In genomic region chrX:7500970-7501369, ce11 we compare ENCODE assay signal across 1 worm cellular context.
TF ChIP-seq lines count a peak whose summit lies in the region.

uggt-1 (minus strand) TSS chrX:7500982.

TF ChIP-seq in whole organism, L1 larva, 84 proteins besides CTCF, POLR2A, EP300 and RAD21 (continued from another document):
- TF ChIP-seq nhr-84 (tag; optimal IDR thresholded peaks at IDR 0.05; lab: Kevin White, UChicago) (no peak), ztf-11 (tag; optimal IDR thresholded peaks at IDR 0.05; lab: Kevin White, UChicago) (peak in 1 of 2 experiments; percentile 83), nhr-20 (tag; optimal IDR thresholded peaks at IDR 0.05; lab: Kevin White, UChicago) (peak; percentile 94), pqm-1 (tag; optimal IDR thresholded peaks at IDR 0.05; lab: Kevin White, UChicago) (no peak), rnt-1 (tag; optimal IDR thresholded peaks at IDR 0.05; lab: Kevin White, UChicago) (peak; percentile 93), fkh-8 (tag; optimal IDR thresholded peaks at IDR 0.05; lab: Kevin White, UChicago) (peak; percentile 97), dsc-1 (tag; optimal IDR thresholded peaks at IDR 0.05; lab: Kevin White, UChicago) (peak; percentile 92), isw-1 (GFP tag; IDR thresholded peaks at IDR 0.05; lab: Robert Waterston, UW) (peak; percentile 83), nhr-76 (tag; optimal IDR thresholded peaks at IDR 0.05; lab: Kevin White, UChicago) (no peak), elt-3 (tag; optimal IDR thresholded peaks at IDR 0.05; lab: Kevin White, UChicago) (peak in 2 of 6 experiments; percentile 31 to 37), unc-86 (tag; optimal IDR thresholded peaks at IDR 0.05; lab: Kevin White, UChicago) (peak; percentile 95), aha-1 (tag; optimal IDR thresholded peaks at IDR 0.05; lab: Kevin White, UChicago) (peak; percentile 78), mdl-1 (tag; optimal IDR thresholded peaks at IDR 0.05; lab: Kevin White, UChicago) (no peak), nhr-47 (tag; optimal IDR thresholded peaks at IDR 0.05; lab: Kevin White, UChicago) (peak; percentile 94), ceh-88 (GFP tag; IDR thresholded peaks at IDR 0.05; lab: Robert Waterston, UW) (peak; percentile 64; the same call in 1 of the 2 replicates), mep-1 (tag; optimal IDR thresholded peaks at IDR 0.05; lab: Kevin White, UChicago) (peak; percentile 95), ama-1 (optimal IDR thresholded peaks at IDR 0.05; lab: Kevin White, UChicago) (no peak), sptf-1 (tag; optimal IDR thresholded peaks at IDR 0.05; lab: Kevin White, UChicago) (no peak), nhr-90 (tag; optimal IDR thresholded peaks at IDR 0.05; lab: Kevin White, UChicago; ENCODE audit: poor library complexity) (peak; percentile 88), fkh-10 (GFP tag; optimal IDR thresholded peaks at IDR 0.05; lab: Kevin White, UChicago) (peak; percentile 91), zip-4 (GFP tag; optimal IDR thresholded peaks at IDR 0.05; lab: Kevin White, UChicago) (peak; percentile 75), F16B12.6 (tag; optimal IDR thresholded peaks at IDR 0.05; lab: Kevin White, UChicago) (peak; percentile 63), elt-2 (tag; optimal IDR thresholded peaks at IDR 0.05; lab: Kevin White, UChicago) (peak; percentile 61)
